Worm (Caenorhabditis elegans) whole organism, young adult: Measurements from ENCODE around the gene W10G11.1.
"Not testable (repeated sequence)": the region's sequence is repeated elsewhere in the genome, so short reads cannot be mapped to it uniquely, and the experiment has no call there.

Experiments used
- B0336.3 ChIP-seq: fragments of 200-800 bp; sonication (Bioruptor generic); IDR thresholded peaks from 2 replicates; pipeline ENCODE4 v1.3.6; 2022; ENCODE audit warnings: missing genetic modification characterization, missing compliant biosample characterization
- D2030.7 ChIP-seq: fragments of 200-800 bp; sonication (Bioruptor generic); IDR thresholded peaks from 2 replicates; pipeline ENCODE4 v1.3.6; 2022; ENCODE audit warnings: missing genetic modification reagents, missing genetic modification characterization, missing compliant biosample characterization
- F10E7.11 ChIP-seq: sonication (generic microtip); optimal IDR thresholded peaks from 2 replicates; lab custom pipeline; 2017; ENCODE audit warnings: mild to moderate bottlenecking, missing genetic modification characterization, moderate library complexity, missing compliant biosample characterization
- F33H1.4 ChIP-seq: fragments of 200-800 bp; sonication (Bioruptor generic); IDR thresholded peaks from 2 replicates; pipeline ENCODE4 v1.3.6; 2022; ENCODE audit warnings: missing genetic modification reagents, missing genetic modification characterization, missing compliant biosample characterization
- F39B2.1 ChIP-seq: fragments of 200-800 bp; sonication (Bioruptor generic); IDR thresholded peaks from 2 replicates; pipeline ENCODE4 v1.3.6; 2022; ENCODE audit warnings: missing genetic modification reagents, missing genetic modification characterization, missing compliant biosample characterization
- F57C9.4 ChIP-seq: sonication (generic microtip); optimal IDR thresholded peaks from 2 replicates; lab custom pipeline; 2017; ENCODE audit warnings: mild to moderate bottlenecking, missing genetic modification characterization, missing compliant biosample characterization
- Y53G8AR.9 ChIP-seq: fragments of 200-800 bp; sonication (Bioruptor generic); conservative IDR thresholded peaks from 2 replicates; pipeline ENCODE4 v1.3.6; 2022; ENCODE audit warnings: missing genetic modification reagents, missing genetic modification characterization, missing compliant biosample characterization
- Y95B8A.8 ChIP-seq: fragments of 200-800 bp; sonication (Bioruptor generic); IDR thresholded peaks from 2 replicates; pipeline ENCODE4 v1.3.6; 2022; ENCODE audit warnings: missing genetic modification reagents, missing genetic modification characterization, missing compliant biosample characterization
- ama-1 ChIP-seq, 3 experiments: fragments of 150-350 bp in 1 of 3; sonication (generic microtip) in 2 of 3; optimal IDR thresholded peaks; 2 replicates each; lab custom pipeline; 2014 to 2018; ENCODE audit warnings: missing biosample characterization in 2 of 3, missing genetic modification characterization in 2 of 3, missing genetic modification reagents in 2 of 3
- atf-7 ChIP-seq: sonication (generic microtip); optimal IDR thresholded peaks from 2 replicates; lab custom pipeline; 2017; ENCODE audit warnings: mild to moderate bottlenecking, missing genetic modification characterization, missing compliant biosample characterization
- attf-6 ChIP-seq: fragments of 200-800 bp; sonication (Bioruptor generic); IDR thresholded peaks from 2 replicates; pipeline ENCODE4 v1.3.6; 2022; ENCODE audit warnings: missing genetic modification reagents, missing genetic modification characterization, missing compliant biosample characterization
- bed-2 ChIP-seq: fragments of 200-800 bp; sonication (Bioruptor generic); IDR thresholded peaks from 2 replicates; pipeline ENCODE4 v1.3.6; 2022; ENCODE audit warnings: missing genetic modification reagents, missing genetic modification characterization, missing compliant biosample characterization
- cebp-2 ChIP-seq: fragments of 200-800 bp; sonication (Bioruptor generic); IDR thresholded peaks from 2 replicates; pipeline ENCODE4 v1.3.6; 2022; ENCODE audit warnings: missing genetic modification characterization, missing compliant biosample characterization
- ceh-27 ChIP-seq: fragments of 200-800 bp; sonication (Bioruptor generic); optimal IDR thresholded peaks from 2 replicates; lab custom pipeline; 2018; ENCODE audit warnings: mild to moderate bottlenecking, missing genetic modification characterization, moderate library complexity, missing compliant biosample characterization
- ceh-40 ChIP-seq: fragments of 200-800 bp; sonication (Bioruptor generic); IDR thresholded peaks from 2 replicates; pipeline ENCODE4 v1.3.6; 2022; ENCODE audit warnings: missing genetic modification characterization, missing compliant biosample characterization
- ceh-91 ChIP-seq: fragments of 200-800 bp; sonication (Bioruptor generic); IDR thresholded peaks from 2 replicates; pipeline ENCODE4 v1.3.6; 2022; ENCODE audit warnings: missing genetic modification reagents, missing genetic modification characterization, missing compliant biosample characterization
- chd-7 ChIP-seq: sonication (generic microtip); optimal IDR thresholded peaks from 2 replicates; lab custom pipeline; 2016; ENCODE audit warnings: mild to moderate bottlenecking, missing genetic modification characterization, moderate library complexity, missing compliant biosample characterization
- die-1 ChIP-seq: sonication (generic microtip); optimal IDR thresholded peaks from 2 replicates; lab custom pipeline; 2016; ENCODE audit warnings: missing genotype, mild to moderate bottlenecking, missing genetic modification characterization, missing compliant biosample characterization
- dox-1 ChIP-seq: fragments of 200-800 bp; sonication (Bioruptor generic); IDR thresholded peaks from 2 replicates; pipeline ENCODE4 v1.3.6; 2022; ENCODE audit warnings: missing genetic modification reagents, missing genetic modification characterization, missing compliant biosample characterization
- egrh-3 ChIP-seq: fragments of 200-800 bp; sonication (Bioruptor generic); IDR thresholded peaks from 2 replicates; pipeline ENCODE4 v1.3.6; 2022; ENCODE audit warnings: missing genetic modification reagents, missing genetic modification characterization, missing compliant biosample characterization
- ekl-4 ChIP-seq: fragments of 200-800 bp; sonication (Bioruptor generic); IDR thresholded peaks from 2 replicates; pipeline ENCODE4 v1.3.6; 2022; ENCODE audit warnings: missing genetic modification reagents, missing genetic modification characterization, missing compliant biosample characterization
- gei-17 ChIP-seq: fragments of 200-800 bp; sonication (Bioruptor generic); optimal IDR thresholded peaks from 2 replicates; lab custom pipeline; 2018; ENCODE audit warnings: mild to moderate bottlenecking, missing genetic modification characterization, missing compliant biosample characterization
- him-1 ChIP-seq: sonication (generic microtip); optimal IDR thresholded peaks from 2 replicates; lab custom pipeline; 2016; ENCODE audit warnings: missing genotype, missing genetic modification reagents, missing genetic modification characterization, missing compliant biosample characterization
- lin-26 ChIP-seq: fragments of 200-800 bp; sonication (Bioruptor generic); IDR thresholded peaks from 2 replicates; pipeline ENCODE4 v1.3.6; 2022; ENCODE audit warnings: missing genetic modification reagents, missing genetic modification characterization, missing compliant biosample characterization
- lin-54 ChIP-seq: fragments of 200-800 bp; sonication (Bioruptor generic); optimal IDR thresholded peaks from 2 replicates; lab custom pipeline; 2018; ENCODE audit warnings: mild to moderate bottlenecking, missing genetic modification characterization, missing compliant biosample characterization
- lir-1 ChIP-seq: fragments of 200-800 bp; sonication (Bioruptor generic); conservative IDR thresholded peaks from 2 replicates; pipeline ENCODE4 v1.3.6; 2022; ENCODE audit warnings: missing genetic modification reagents, missing genetic modification characterization, missing compliant biosample characterization
- lsl-1 ChIP-seq: fragments of 200-800 bp; sonication (Bioruptor generic); optimal IDR thresholded peaks from 2 replicates; lab custom pipeline; 2018; ENCODE audit warnings: mild to moderate bottlenecking, missing genetic modification characterization, moderate library complexity, missing compliant biosample characterization
- madf-6 ChIP-seq: fragments of 200-800 bp; sonication (Bioruptor generic); IDR thresholded peaks from 2 replicates; pipeline ENCODE4 v1.3.6; 2022; ENCODE audit warnings: missing genetic modification reagents, missing genetic modification characterization, missing compliant biosample characterization
- mes-4 ChIP-seq: sonication (generic microtip); optimal IDR thresholded peaks from 2 replicates; lab custom pipeline; 2016; ENCODE audit warnings: missing genotype, missing genetic modification characterization, missing compliant biosample characterization
- mxl-1 ChIP-seq: sonication (generic microtip); optimal IDR thresholded peaks from 2 replicates; lab custom pipeline; 2016; ENCODE audit warnings: missing genetic modification characterization, missing compliant biosample characterization
- nhr-120 ChIP-seq: fragments of 200-800 bp; sonication (Bioruptor generic); IDR thresholded peaks from 2 replicates; pipeline ENCODE4 v1.3.6; 2022; ENCODE audit warnings: missing genetic modification characterization, missing compliant biosample characterization
- nhr-90 ChIP-seq: sonication (generic microtip); optimal IDR thresholded peaks from 2 replicates; lab custom pipeline; 2016; ENCODE audit warnings: missing genotype, mild to moderate bottlenecking, missing genetic modification characterization, missing compliant biosample characterization
- rec-8 ChIP-seq, 2 experiments: sonication (generic microtip); optimal IDR thresholded peaks; 2 replicates each; lab custom pipeline; 2016; ENCODE audit warnings: mild to moderate bottlenecking in 2 of 2, missing genetic modification characterization in 2 of 2, missing genetic modification reagents in 2 of 2, missing genotype in 2 of 2, missing biosample characterization in 1 of 2, missing compliant biosample characterization in 1 of 2, moderate library complexity in 1 of 2
- rpc-1 ChIP-seq, 2 experiments: fragments of 150-350 bp in 1 of 2; sonication (generic microtip) in 1 of 2; optimal IDR thresholded peaks; 2 replicates each; lab custom pipeline; 2014 to 2018; ENCODE audit warnings: missing biosample characterization in 1 of 2, missing genetic modification characterization in 1 of 2, missing genetic modification reagents in 1 of 2, missing genotype in 1 of 2
- snpc-1.1 ChIP-seq: sonication (generic microtip); optimal IDR thresholded peaks from 2 replicates; lab custom pipeline; 2017; ENCODE audit warnings: missing genetic modification characterization, mild to moderate bottlenecking, missing compliant biosample characterization, antibody characterized with exemption, moderate library complexity, missing genotype, missing genetic modification reagents; ENCODE audit not compliant: insufficient read depth
- somi-1 ChIP-seq: fragments of 200-800 bp; sonication (Bioruptor generic); optimal IDR thresholded peaks from 2 replicates; lab custom pipeline; 2018; ENCODE audit warnings: mild to moderate bottlenecking, missing genetic modification characterization, missing compliant biosample characterization
- tbx-9 ChIP-seq: sonication (generic microtip); optimal IDR thresholded peaks from 2 replicates; lab custom pipeline; 2016; ENCODE audit warnings: borderline replicate concordance, missing genetic modification characterization, inconsistent platforms, missing compliant biosample characterization
- zim-3 ChIP-seq: sonication (generic microtip); optimal IDR thresholded peaks from 2 replicates; lab custom pipeline; 2017; ENCODE audit warnings: mild to moderate bottlenecking, missing genetic modification characterization, moderate library complexity, missing compliant biosample characterization
- ztf-18 ChIP-seq: sonication (generic microtip); optimal IDR thresholded peaks from 2 replicates; lab custom pipeline; 2016; ENCODE audit warnings: missing genotype, mild to moderate bottlenecking, missing genetic modification characterization, missing compliant biosample characterization
- ztf-28 ChIP-seq: fragments of 200-800 bp; sonication (Bioruptor generic); IDR thresholded peaks from 2 replicates; pipeline ENCODE4 v1.3.6; 2022; ENCODE audit warnings: missing genetic modification reagents, missing genetic modification characterization, missing compliant biosample characterization

Gene W10G11.1

DNA sequence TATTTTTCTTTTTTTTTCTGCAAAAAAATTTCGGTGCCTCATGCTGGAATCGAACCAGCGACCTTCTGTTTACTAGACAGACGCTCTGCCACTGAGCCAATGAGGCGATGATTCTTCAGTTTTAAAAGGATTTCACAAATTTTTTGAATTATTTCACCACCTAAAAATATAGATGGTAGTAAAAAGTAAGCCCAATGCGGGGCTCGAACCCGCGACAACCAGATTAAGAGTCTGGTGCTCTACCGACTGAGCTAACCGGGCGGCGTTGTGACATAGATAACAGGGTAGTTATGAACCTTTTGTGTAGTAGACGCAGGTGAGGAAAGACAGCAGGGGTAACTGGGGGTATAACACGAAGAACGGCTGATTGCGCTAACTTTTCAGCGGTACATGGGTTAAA, 7.1 kb upstream of the W10G11.1 start (continued):
- TF ChIP-seq ekl-4 (GFP tag; lab: Robert Waterston, UW): peak; percentile 73; the same call in 1 of the 2 replicates
- peak; percentile 61 for TF ChIP-seq lsl-1 (GFP tag; lab: Kevin White, UChicago)
- peak; percentile 69 for TF ChIP-seq dox-1
- peak; percentile 50 for TF ChIP-seq ztf-18 (tag; lab: Kevin White, UChicago)
- TF ChIP-seq somi-1 (GFP tag; lab: Kevin White, UChicago): peak; percentile 41
- peak; percentile 70 for TF ChIP-seq atf-7 (tag; lab: Kevin White, UChicago)
- TF ChIP-seq rpc-1 (optimal IDR thresholded peaks at IDR 0.05; lab: Kevin White, UChicago): peak; percentile 84
- TF ChIP-seq rpc-1 (tag; optimal IDR thresholded peaks at IDR 0.05; lab: Kevin White, UChicago): peak; percentile 86
- TF ChIP-seq ceh-27 (GFP tag; lab: Kevin White, UChicago): peak; percentile 60
- peak; percentile 46; the same call in 1 of the 2 replicates for TF ChIP-seq egrh-3 (GFP tag; lab: Robert Waterston, UW)
- TF ChIP-seq Y53G8AR.9 (GFP tag; lab: Robert Waterston, UW): peak; percentile 72
- peak; percentile 78 for TF ChIP-seq bed-2 (GFP tag; lab: Robert Waterston, UW)
- 0 out of 2 replicates have a peak, but pooled peaks have one; percentile 18 for TF ChIP-seq nhr-120 (GFP tag; lab: Robert Waterston, UW)
- TF ChIP-seq D2030.7 (GFP tag; lab: Robert Waterston, UW): peak; percentile 90
- TF ChIP-seq ztf-28 (GFP tag; lab: Robert Waterston, UW): peak; percentile 65; the same call in 1 of the 2 replicates
- peak; percentile 34 for TF ChIP-seq mxl-1
- TF ChIP-seq lir-1: peak; percentile 64; the same call in 1 of the 2 replicates
- TF ChIP-seq mes-4 (tag; lab: Kevin White, UChicago): peak; percentile 70
- TF ChIP-seq zim-3 (tag; lab: Kevin White, UChicago): peak; percentile 73
- TF ChIP-seq madf-6 (GFP tag; lab: Robert Waterston, UW): peak; percentile 74
- TF ChIP-seq F57C9.4 (tag; lab: Kevin White, UChicago): peak; percentile 2
- TF ChIP-seq ceh-40: peak; percentile 61; the same call in 1 of the 2 replicates
- peak; percentile 57 for TF ChIP-seq chd-7 (tag; lab: Kevin White, UChicago)
- TF ChIP-seq B0336.3 (GFP tag; lab: Robert Waterston, UW): peak; percentile 77
- TF ChIP-seq Y95B8A.8 (GFP tag; lab: Robert Waterston, UW): 0 out of 2 replicates have a peak, but pooled peaks have one; percentile 38
- TF ChIP-seq him-1 (tag; lab: Kevin White, UChicago): peak; percentile 92
- peak; percentile 83 for TF ChIP-seq cebp-2 (GFP tag; lab: Robert Waterston, UW)
- TF ChIP-seq gei-17 (GFP tag; lab: Kevin White, UChicago): peak; percentile 2
- TF ChIP-seq F39B2.1: 0 out of 2 replicates have a peak, but pooled peaks have one; percentile 52
- peak; percentile 30 for TF ChIP-seq tbx-9
- peak; percentile 57 for TF ChIP-seq ceh-91 (GFP tag; lab: Robert Waterston, UW)
- TF ChIP-seq die-1: peak; percentile 83
- peak; percentile 53 to 72 for TF ChIP-seq rec-8 (tag; optimal IDR thresholded peaks at IDR 0.05; lab: Kevin White, UChicago)
- TF ChIP-seq ama-1 (optimal IDR thresholded peaks at IDR 0.05; lab: Kevin White, UChicago): not testable (repeated sequence)
- peak; percentile 69 for TF ChIP-seq ama-1 (GFP tag; optimal IDR thresholded peaks at IDR 0.05; lab: Kevin White, UChicago)
- TF ChIP-seq nhr-90: peak; percentile 81
- peak; percentile 80 for TF ChIP-seq snpc-1.1
- TF ChIP-seq F10E7.11 (tag; lab: Kevin White, UChicago): peak; percentile 13
- peak; percentile 60 for TF ChIP-seq attf-6 (GFP tag; lab: Robert Waterston, UW)
- TF ChIP-seq lin-26 (GFP tag; lab: Robert Waterston, UW): peak; percentile 97
- peak; percentile 55 for TF ChIP-seq lin-54 (GFP tag; lab: Kevin White, UChicago)
- peak; percentile 56 for TF ChIP-seq F33H1.4
- TF ChIP-seq, all 124 proteins: peak for 75; not testable (repeated sequence) for 49
